7 worm cellular contexts compared by ENCODE assay signal in genomic region chrII:484328-484916, ce11.
A peak's percentile ranks its signal among the peaks of the same experiment; 100 is the strongest.
TF ChIP-seq lines count a peak whose summit lies in the region.

Gene gldi-1, minus strand, starts transcription at chrII:484378.
Gene prp-21, plus strand, starts transcription at chrII:484866.

TF ChIP-seq in whole organism, L1 larva, 84 proteins besides CTCF, POLR2A, EP300 and RAD21 (continues in another document):
- TF ChIP-seq tbx-2 (tag; optimal IDR thresholded peaks at IDR 0.05; lab: Kevin White, UChicago) (peak; percentile 37), snu-23 (GFP tag; optimal IDR thresholded peaks at IDR 0.05; lab: Kevin White, UChicago) (peak; percentile 39), nhr-85 (tag; lab: Kevin White, UChicago) (peak; percentile 79), skn-1 (tag; optimal IDR thresholded peaks at IDR 0.05; lab: Kevin White, UChicago) (no peak), lin-15B (tag; optimal IDR thresholded peaks at IDR 0.05; lab: Kevin White, UChicago) (peak; percentile 49), nhr-28 (tag; optimal IDR thresholded peaks at IDR 0.05; lab: Kevin White, UChicago) (no peak), F16B12.6 (tag; optimal IDR thresholded peaks at IDR 0.05; lab: Kevin White, UChicago) (no peak), fkh-4 (tag; optimal IDR thresholded peaks at IDR 0.05; lab: Kevin White, UChicago; ENCODE audit: borderline replicate concordance) (peak; percentile 55), ceh-8 (GFP tag; optimal IDR thresholded peaks at IDR 0.05; lab: Kevin White, UChicago) (no peak), lin-35 (GFP tag; optimal IDR thresholded peaks at IDR 0.05; lab: Kevin White, UChicago) (peak; percentile 48 to 51), dpl-1 (GFP tag; optimal IDR thresholded peaks at IDR 0.05; lab: Kevin White, UChicago) (peak; percentile 29 to 62 (median 41)), nhr-20 (tag; optimal IDR thresholded peaks at IDR 0.05; lab: Kevin White, UChicago) (peak; percentile 34), egl-13 (tag; optimal IDR thresholded peaks at IDR 0.05; lab: Kevin White, UChicago) (peak; percentile 11)

TF ChIP-seq in whole organism, L2 larva, 48 proteins besides CTCF, POLR2A, EP300 and RAD21:
- TF ChIP-seq lin-13 (GFP tag; optimal IDR thresholded peaks at IDR 0.05; lab: Kevin White, UChicago) (peak; percentile 12), snpc-4 (tag; optimal IDR thresholded peaks at IDR 0.05; lab: Kevin White, UChicago) (no peak), gmeb-1 (tag; optimal IDR thresholded peaks at IDR 0.05; lab: Kevin White, UChicago) (peak; percentile 11), unc-55 (GFP tag; optimal IDR thresholded peaks at IDR 0.05; lab: Kevin White, UChicago) (peak; percentile 60), lsy-2 (tag; optimal IDR thresholded peaks at IDR 0.05; lab: Kevin White, UChicago) (peak in 1 of 2 experiments; percentile 54), ztf-4 (tag; optimal IDR thresholded peaks at IDR 0.05; lab: Kevin White, UChicago) (no peak), C34F6.9 (tag; optimal IDR thresholded peaks at IDR 0.05; lab: Kevin White, UChicago) (peak; percentile 65), crh-2 (tag; optimal IDR thresholded peaks at IDR 0.05; lab: Kevin White, UChicago) (peak; percentile 34)

TF ChIP-seq in whole organism, L3 larva, 47 proteins besides CTCF, POLR2A, EP300 and RAD21:
- TF ChIP-seq lin-15B (tag; optimal IDR thresholded peaks at IDR 0.05; lab: Kevin White, UChicago) (peak; percentile 80), snpc-4 (tag; optimal IDR thresholded peaks at IDR 0.05; lab: Kevin White, UChicago) (peak; percentile 13), pha-4 (tag; optimal IDR thresholded peaks at IDR 0.05; lab: Kevin White, UChicago) (peak; percentile 56), R02D3.7 (tag; optimal IDR thresholded peaks at IDR 0.05; lab: Kevin White, UChicago) (no peak)
TF ChIP-seq in whole organism, L3 larva: peak in this region for 3.

TF ChIP-seq in whole organism, L4 larva, 104 proteins besides CTCF, POLR2A, EP300 and RAD21:
- TF ChIP-seq ces-1 (GFP tag; optimal IDR thresholded peaks at IDR 0.05; lab: Kevin White, UChicago) (peak; percentile 22), nhr-102 (tag; optimal IDR thresholded peaks at IDR 0.05; lab: Kevin White, UChicago) (no peak), unc-130 (GFP tag; optimal IDR thresholded peaks at IDR 0.05; lab: Kevin White, UChicago) (peak; percentile 9), hif-1 (tag; optimal IDR thresholded peaks at IDR 0.05; lab: Kevin White, UChicago) (peak in 1 of 2 experiments; percentile 71), mep-1 (tag; optimal IDR thresholded peaks at IDR 0.05; lab: Kevin White, UChicago) (peak; percentile 21), lin-38 (GFP tag; IDR thresholded peaks at IDR 0.05; lab: Robert Waterston, UW) (peak; percentile 60), unc-62 (GFP tag; optimal IDR thresholded peaks at IDR 0.05 in 1 of 2; lab: Kevin White, UChicago) (no peak), unc-62 (tag; optimal IDR thresholded peaks at IDR 0.05; lab: Kevin White, UChicago) (no peak), lsy-2 (tag; optimal IDR thresholded peaks at IDR 0.05; lab: Kevin White, UChicago) (peak in 1 of 2 experiments; percentile 44), dpl-1 (GFP tag; optimal IDR thresholded peaks at IDR 0.05; lab: Kevin White, UChicago) (peak; percentile 46)

TF ChIP-seq in whole organism, late embryonic, 69 proteins besides CTCF, POLR2A, EP300 and RAD21:
- TF ChIP-seq lin-11 (tag; optimal IDR thresholded peaks at IDR 0.05; lab: Kevin White, UChicago) = no peak
- peak; percentile 36 for TF ChIP-seq C08G9.2 (tag; optimal IDR thresholded peaks at IDR 0.05; lab: Kevin White, UChicago)
- TF ChIP-seq tbx-2 (tag; optimal IDR thresholded peaks at IDR 0.05; lab: Kevin White, UChicago) = peak; percentile 38
- TF ChIP-seq hlh-8 (tag; optimal IDR thresholded peaks at IDR 0.05; lab: Kevin White, UChicago) = peak; percentile 57
- TF ChIP-seq unc-42 (tag; optimal IDR thresholded peaks at IDR 0.05; lab: Kevin White, UChicago) = peak; percentile 99
- peak; percentile 31 for TF ChIP-seq ceh-14 (tag; optimal IDR thresholded peaks at IDR 0.05; lab: Kevin White, UChicago)
- TF ChIP-seq ceh-31 (tag; optimal IDR thresholded peaks at IDR 0.05; lab: Kevin White, UChicago) = peak; percentile 77
- TF ChIP-seq zip-5 (tag; optimal IDR thresholded peaks at IDR 0.05; lab: Kevin White, UChicago) = peak; percentile 40
- peak; percentile 63 for TF ChIP-seq ets-4 (tag; optimal IDR thresholded peaks at IDR 0.05; lab: Kevin White, UChicago)
- TF ChIP-seq ceh-2 (tag; optimal IDR thresholded peaks at IDR 0.05; lab: Kevin White, UChicago) = peak; percentile 66
- peak; percentile 33 for TF ChIP-seq pax-1 (tag; optimal IDR thresholded peaks at IDR 0.05; lab: Kevin White, UChicago)
- no peak for TF ChIP-seq T23F11.4 (GFP tag; optimal IDR thresholded peaks at IDR 0.05; lab: Kevin White, UChicago)
- TF ChIP-seq tbx-7 (tag; optimal IDR thresholded peaks at IDR 0.05; lab: Kevin White, UChicago) = peak; percentile 40
- no peak for TF ChIP-seq nhr-11 (tag; optimal IDR thresholded peaks at IDR 0.05; lab: Kevin White, UChicago)

TF ChIP-seq in whole organism, mixed stage, embryonic, 35 proteins besides CTCF, POLR2A, EP300 and RAD21:
- TF ChIP-seq hlh-1 (tag; optimal IDR thresholded peaks at IDR 0.05; lab: Kevin White, UChicago) (no peak), ham-2 (GFP tag; optimal IDR thresholded peaks at IDR 0.05; lab: Kevin White, UChicago) (no peak), nhr-76 (tag; optimal IDR thresholded peaks at IDR 0.05; lab: Kevin White, UChicago) (no peak), nhr-237 (tag; optimal IDR thresholded peaks at IDR 0.05; lab: Kevin White, UChicago) (no peak), ces-1 (GFP tag; optimal IDR thresholded peaks at IDR 0.05; lab: Kevin White, UChicago) (peak; percentile 92), nhr-28 (tag; optimal IDR thresholded peaks at IDR 0.05; lab: Kevin White, UChicago) (no peak), drap-1 (GFP tag; optimal IDR thresholded peaks at IDR 0.05; lab: Kevin White, UChicago) (no peak), M03D4.4 (tag; optimal IDR thresholded peaks at IDR 0.05; lab: Kevin White, UChicago) (no peak), pha-4 (tag; optimal IDR thresholded peaks at IDR 0.05; lab: Kevin White, UChicago) (no peak), lsy-2 (tag; optimal IDR thresholded peaks at IDR 0.05; lab: Kevin White, UChicago) (peak; percentile 10), ceh-43 (GFP tag; optimal IDR thresholded peaks at IDR 0.05; lab: Kevin White, UChicago) (no peak), elt-3 (tag; optimal IDR thresholded peaks at IDR 0.05; lab: Kevin White, UChicago) (no peak), mab-5 (tag; optimal IDR thresholded peaks at IDR 0.05; lab: Kevin White, UChicago) (no peak)
TF ChIP-seq in whole organism, mixed stage, embryonic: peak in this region for 2.

TF ChIP-seq in whole organism, young adult, 124 proteins besides CTCF, POLR2A, EP300 and RAD21:
- no peak for TF ChIP-seq nfya-1 (tag; optimal IDR thresholded peaks at IDR 0.05; lab: Kevin White, UChicago; ENCODE audit: borderline replicate concordance, insufficient read depth)
- no peak for TF ChIP-seq F39B2.1 (GFP tag; IDR thresholded peaks at IDR 0.05; lab: Robert Waterston, UW)
- no peak for TF ChIP-seq mel-28 (tag; optimal IDR thresholded peaks at IDR 0.05; lab: Kevin White, UChicago; ENCODE audit: borderline replicate concordance)
- TF ChIP-seq B0019.2 (GFP tag; conservative IDR thresholded peaks at IDR 0.05; lab: Robert Waterston, UW) = no peak
- TF ChIP-seq B0035.1 (tag; optimal IDR thresholded peaks at IDR 0.05; lab: Kevin White, UChicago) = no peak
- no peak for TF ChIP-seq ZK185.1 (tag; optimal IDR thresholded peaks at IDR 0.05; lab: Kevin White, UChicago; ENCODE audit: poor library complexity, severe bottlenecking)
- TF ChIP-seq hlh-26 (GFP tag; conservative IDR thresholded peaks at IDR 0.05; lab: Robert Waterston, UW) = no peak
- TF ChIP-seq hmg-1.2 (GFP tag; IDR thresholded peaks at IDR 0.05; lab: Robert Waterston, UW) = peak; percentile 8; the same call in 1 of the 2 replicates
- TF ChIP-seq ceh-79 (tag; optimal IDR thresholded peaks at IDR 0.05; lab: Kevin White, UChicago) = no peak
- no peak for TF ChIP-seq pbrm-1 (GFP tag; IDR thresholded peaks at IDR 0.05; lab: Robert Waterston, UW)
- no peak for TF ChIP-seq F33H1.4 (GFP tag; IDR thresholded peaks at IDR 0.05; lab: Robert Waterston, UW)
- TF ChIP-seq ekl-4 (GFP tag; IDR thresholded peaks at IDR 0.05; lab: Robert Waterston, UW) = no peak
- no peak for TF ChIP-seq sdz-38 (tag; optimal IDR thresholded peaks at IDR 0.05; lab: Kevin White, UChicago)
- no peak for TF ChIP-seq attf-5 (GFP tag; optimal IDR thresholded peaks at IDR 0.05; lab: Kevin White, UChicago)
- peak; percentile 9 for TF ChIP-seq efl-1 (GFP tag; optimal IDR thresholded peaks at IDR 0.05; lab: Kevin White, UChicago)
- TF ChIP-seq madf-6 (GFP tag; IDR thresholded peaks at IDR 0.05; lab: Robert Waterston, UW) = no peak
